Worm (Caenorhabditis elegans): ENCODE measurements around the gene ssp-10.

ssp-10 gene

DNA sequence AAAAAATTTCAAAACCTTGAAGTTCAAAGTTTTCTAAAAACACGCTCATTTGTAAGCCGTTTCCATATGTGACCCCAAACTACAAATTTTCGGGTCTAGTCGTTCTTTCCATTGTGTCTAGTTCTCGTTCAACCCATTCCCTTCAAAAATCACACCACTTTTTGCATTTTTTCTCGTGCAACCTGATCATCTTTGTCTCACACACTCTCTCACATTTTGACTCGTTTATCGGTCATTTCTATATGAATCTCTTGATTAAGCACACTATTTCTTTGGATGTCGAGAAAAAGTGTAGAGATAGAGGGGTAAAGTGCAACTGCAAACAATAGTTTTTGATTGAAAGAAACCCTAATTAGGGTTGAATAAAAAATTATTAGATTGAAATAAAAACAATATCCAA is 47.3 kb downstream of the ssp-10 start (continued):
- TF ChIP-seq nhr-10 (tag; optimal IDR thresholded peaks at IDR 0.05) (no peak), lin-15B (tag; optimal IDR thresholded peaks at IDR 0.05) (no peak), daf-16 (GFP tag; optimal IDR thresholded peaks at IDR 0.05) (no peak), daf-16 (tag; optimal IDR thresholded peaks at IDR 0.05) (peak; percentile 70), fos-1 (tag; optimal IDR thresholded peaks at IDR 0.05) (no peak), mdl-1 (tag; optimal IDR thresholded peaks at IDR 0.05) (peak in 1 of 2 experiments; percentile 71), zip-11 (GFP tag; IDR thresholded peaks at IDR 0.05) (no peak), mes-2 (tag; optimal IDR thresholded peaks at IDR 0.05; ENCODE audit: poor library complexity, severe bottlenecking) (peak; percentile 72), daf-19 (GFP tag; conservative IDR thresholded peaks at IDR 0.05) (no peak), dmd-6 (GFP tag; IDR thresholded peaks at IDR 0.05) (peak; percentile 70), F44E2.7 (GFP tag; IDR thresholded peaks at IDR 0.05) (no peak), lin-13 (GFP tag; optimal IDR thresholded peaks at IDR 0.05) (peak; percentile 44), nhr-77 (tag; optimal IDR thresholded peaks at IDR 0.05) (peak; percentile 91), pha-4 (GFP tag; IDR thresholded peaks at IDR 0.05) (no peak), pha-4 (tag; optimal IDR thresholded peaks at IDR 0.05) (peak; percentile 21)

ce11 chrIV:9802711-9803110 is 48.1 kb downstream of the ssp-10 start, which contains the start of gene fat-3:
Gene fat-3, plus strand, starts transcription at chrIV:9803023.
- TF ChIP-seq lin-39 (tag; optimal IDR thresholded peaks at IDR 0.05), result no peak
- no peak for TF ChIP-seq hmg-1.1 (GFP tag; IDR thresholded peaks at IDR 0.05)
- no peak for TF ChIP-seq Y75B8A.6 (GFP tag; IDR thresholded peaks at IDR 0.05)
- TF ChIP-seq lsy-2 (tag; optimal IDR thresholded peaks at IDR 0.05), result peak in 1 of 2 experiments; percentile 36
- TF ChIP-seq dmd-6 (GFP tag; IDR thresholded peaks at IDR 0.05), result peak; percentile 62
- TF ChIP-seq nhr-28 (tag; optimal IDR thresholded peaks at IDR 0.05), result peak; percentile 61
- no peak for TF ChIP-seq F10B5.3 (tag; optimal IDR thresholded peaks at IDR 0.05)
- TF ChIP-seq gei-8 (GFP tag; optimal IDR thresholded peaks at IDR 0.05), result no peak
- no peak for TF ChIP-seq nhr-41 (GFP tag; IDR thresholded peaks at IDR 0.05)
- no peak for TF ChIP-seq madf-5 (GFP tag; IDR thresholded peaks at IDR 0.05)
- no peak for TF ChIP-seq lin-15B (tag; optimal IDR thresholded peaks at IDR 0.05)
- no peak for TF ChIP-seq Y105C5A.15 (GFP tag; IDR thresholded peaks at IDR 0.05)
- no peak for TF ChIP-seq nhr-102 (tag; optimal IDR thresholded peaks at IDR 0.05)
- no peak for TF ChIP-seq unc-62 (GFP tag; optimal IDR thresholded peaks at IDR 0.05 in 1 of 2)
- TF ChIP-seq unc-62 (tag; optimal IDR thresholded peaks at IDR 0.05), result no peak
- TF ChIP-seq aly-2 (tag; optimal IDR thresholded peaks at IDR 0.05), result no peak
- no peak for TF ChIP-seq spr-1 (tag; optimal IDR thresholded peaks at IDR 0.05)
- peak; percentile 60 for TF ChIP-seq hlh-11 (tag; optimal IDR thresholded peaks at IDR 0.05)
- no peak for TF ChIP-seq unc-130 (GFP tag; optimal IDR thresholded peaks at IDR 0.05)
- TF ChIP-seq ZK546.5 (tag; optimal IDR thresholded peaks at IDR 0.05), result no peak
- TF ChIP-seq nhr-76 (tag; optimal IDR thresholded peaks at IDR 0.05), result no peak
- TF ChIP-seq tra-1 (GFP tag; IDR thresholded peaks at IDR 0.05), result 0 out of 2 replicates have a peak, but pooled peaks have one; percentile 12
- no peak for TF ChIP-seq duxl-1 (tag; optimal IDR thresholded peaks at IDR 0.05; ENCODE audit: poor library complexity)
- peak; percentile 41 for TF ChIP-seq mep-1 (tag; optimal IDR thresholded peaks at IDR 0.05)
- no peak for TF ChIP-seq egl-27 (tag; optimal IDR thresholded peaks at IDR 0.05)
- TF ChIP-seq nhr-10 (tag; optimal IDR thresholded peaks at IDR 0.05), result no peak
- TF ChIP-seq arid-1 (GFP tag; conservative IDR thresholded peaks at IDR 0.05), result no peak
- no peak for TF ChIP-seq zip-2 (tag; optimal IDR thresholded peaks at IDR 0.05)
- peak; percentile 4 for TF ChIP-seq nhr-48 (tag; optimal IDR thresholded peaks at IDR 0.05)
- TF ChIP-seq ceh-62 (tag; optimal IDR thresholded peaks at IDR 0.05), result no peak
- TF ChIP-seq ceh-20 (GFP tag; IDR thresholded peaks at IDR 0.05), result no peak
- TF ChIP-seq jun-1 (tag; optimal IDR thresholded peaks at IDR 0.05), result no peak
- TF ChIP-seq dmd-8 (GFP tag; IDR thresholded peaks at IDR 0.05), result no peak
- TF ChIP-seq ceh-32 (tag; optimal IDR thresholded peaks at IDR 0.05; ENCODE audit: poor library complexity), result no peak
- TF ChIP-seq ZK337.2 (GFP tag; IDR thresholded peaks at IDR 0.05), result no peak
- TF ChIP-seq nhr-42 (GFP tag; IDR thresholded peaks at IDR 0.05), result no peak
- no peak for TF ChIP-seq daf-16 (GFP tag; optimal IDR thresholded peaks at IDR 0.05)
- peak; percentile 68 for TF ChIP-seq daf-16 (tag; optimal IDR thresholded peaks at IDR 0.05)
- peak; percentile 17 for TF ChIP-seq mes-2 (tag; optimal IDR thresholded peaks at IDR 0.05; ENCODE audit: poor library complexity, severe bottlenecking)
- no peak for TF ChIP-seq unc-39 (tag; optimal IDR thresholded peaks at IDR 0.05)
- no peak for TF ChIP-seq nhr-111 (GFP tag; optimal IDR thresholded peaks at IDR 0.05)
- no peak for TF ChIP-seq nhr-77 (tag; optimal IDR thresholded peaks at IDR 0.05)
- peak; percentile 49 for TF ChIP-seq hlh-30 (tag; optimal IDR thresholded peaks at IDR 0.05; ENCODE audit: insufficient read depth)

All from whole organism, L4 larva.